Worm (Caenorhabditis elegans) whole organism, dauer: ENCODE data around the gene emc-5.

ENCODE experiments used
- unc-62 ChIP-seq: sonication (generic microtip); optimal IDR thresholded peaks from 2 replicates; lab custom pipeline; 2017; ENCODE audit warnings: missing biosample characterization, missing genetic modification reagents, missing genetic modification characterization

The emc-5 gene

DNA sequence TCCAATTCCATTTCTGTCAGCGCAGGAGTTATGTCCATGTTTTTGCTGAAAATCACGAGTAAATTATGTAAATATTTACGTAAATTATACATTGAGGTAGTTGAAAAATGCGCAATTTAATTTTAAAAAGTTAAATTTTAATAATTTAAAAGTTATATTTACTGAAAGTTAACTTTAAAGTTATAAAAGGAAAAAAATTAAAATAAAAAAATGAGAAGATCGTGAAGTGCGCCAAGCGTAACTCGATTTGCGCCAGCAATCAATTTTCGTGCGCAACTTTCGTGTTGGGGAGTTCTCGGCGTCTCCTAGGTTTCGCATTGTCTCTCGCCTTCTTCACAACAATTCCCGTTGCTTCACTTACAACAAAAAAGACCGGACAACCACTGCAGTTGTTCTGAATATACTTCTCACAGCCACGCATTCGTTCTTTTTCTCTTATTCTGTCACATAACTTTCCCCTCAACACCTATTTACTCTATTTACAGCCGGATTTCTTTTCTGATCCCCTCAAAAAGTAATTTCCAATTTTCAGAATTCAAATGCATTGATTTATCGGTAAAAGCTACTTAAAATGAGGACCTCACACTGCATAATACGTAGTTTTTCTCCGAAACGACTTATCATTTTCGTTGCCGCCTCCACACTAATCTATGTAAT is 22.9 kb upstream of the emc-5 start, which contains the start of the genes metl-1 and W02B12.11:
Gene metl-1, minus strand, starts transcription at position 51 of the 657 bp plus-strand sequence.
Gene W02B12.11, plus strand, starts transcription at position 337 of the 657 bp plus-strand sequence.
- TF ChIP-seq unc-62 (GFP tag; lab: Kevin White, UChicago): no peak

DNA sequence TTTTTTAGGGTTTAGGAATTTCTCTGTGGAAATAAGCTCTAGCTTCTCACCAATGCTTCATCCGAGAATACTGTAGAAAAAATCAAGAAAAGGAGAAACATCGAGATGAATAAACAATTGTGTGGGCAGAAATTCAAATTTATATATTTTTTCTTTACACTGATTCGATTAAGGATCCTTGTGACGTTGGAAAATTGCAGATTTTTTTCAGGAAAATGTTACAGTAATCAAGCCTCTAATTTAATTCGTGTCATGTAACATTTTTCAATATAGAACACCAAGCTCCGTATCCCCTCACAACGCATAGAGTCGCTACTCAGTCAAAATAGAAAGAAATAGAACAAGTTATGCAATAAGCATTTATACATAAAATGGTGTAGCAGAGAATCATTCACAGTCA is 20.2 kb upstream of the emc-5 start, which contains the start of gene W02B12.16:
Gene W02B12.16, minus strand, starts transcription at position 101 of the 400 bp plus-strand sequence.
- TF ChIP-seq unc-62 (GFP tag; lab: Kevin White, UChicago): no peak

DNA sequence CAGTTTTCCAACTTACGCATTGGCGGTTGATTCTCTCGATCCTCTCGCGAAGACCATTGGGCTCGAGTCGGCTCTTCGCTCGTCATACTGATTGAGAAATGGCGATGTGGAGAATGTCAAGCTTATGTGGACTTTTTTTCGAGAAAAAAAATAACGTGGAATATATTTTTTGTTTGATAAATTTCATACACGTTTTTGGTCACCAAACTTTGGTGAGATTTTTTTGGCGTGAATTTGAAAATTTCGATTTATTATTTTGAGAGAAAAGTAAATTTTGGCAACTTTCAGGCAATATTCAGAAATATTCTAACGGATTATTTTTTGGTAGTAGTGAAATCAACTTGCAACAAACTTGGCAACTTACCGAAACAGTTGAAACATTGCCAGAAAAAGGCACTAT is 17.5 kb upstream of the emc-5 start, which contains the start of gene W02B12.12:
Gene W02B12.12, minus strand, starts transcription at position 101 of the 400 bp plus-strand sequence.
- no peak for TF ChIP-seq unc-62 (GFP tag; lab: Kevin White, UChicago)

DNA sequence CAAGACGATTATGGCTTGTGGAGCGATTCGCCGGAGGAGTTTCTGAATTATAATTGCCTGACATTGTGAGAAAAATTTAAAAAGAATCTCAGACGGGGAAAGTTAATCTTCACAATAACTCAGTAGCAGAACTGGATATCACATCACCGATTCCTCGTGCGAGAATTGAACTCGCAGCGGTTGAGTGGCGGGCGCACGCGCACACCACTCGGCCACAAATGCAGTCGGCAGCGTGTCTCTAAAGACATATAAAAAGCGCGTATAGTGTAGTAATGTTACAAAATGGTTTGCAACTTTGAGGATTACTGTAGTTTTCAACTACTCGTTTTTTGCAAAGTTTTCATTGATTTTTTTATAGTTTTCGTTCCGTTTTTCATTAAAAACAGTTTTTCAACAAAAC is 12.0 kb upstream of the emc-5 start:
- no peak for TF ChIP-seq unc-62 (GFP tag; lab: Kevin White, UChicago)

DNA sequence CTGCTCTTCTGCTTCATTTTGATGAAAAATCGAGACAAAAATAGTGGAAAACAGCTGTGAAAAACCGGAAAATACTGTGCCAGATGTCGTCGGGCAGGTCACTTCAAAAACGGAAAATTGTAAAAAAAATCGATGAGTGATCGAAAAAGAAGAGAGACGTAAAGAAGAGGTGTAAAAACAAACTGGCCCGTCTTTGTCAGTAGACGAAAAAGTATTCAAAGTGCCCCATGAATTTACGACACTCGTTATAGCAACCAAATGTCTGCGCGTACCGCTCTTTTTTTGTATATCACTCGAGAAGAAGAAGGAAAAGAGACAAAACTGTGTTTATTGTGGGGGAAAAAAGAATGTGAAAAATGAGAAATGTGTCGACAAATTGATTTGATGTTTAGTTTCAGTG is 11.4 kb upstream of the emc-5 start, which contains the start of gene twk-5:
Gene twk-5, minus strand, starts transcription at position 101 of the 400 bp plus-strand sequence.
- TF ChIP-seq unc-62 (GFP tag; lab: Kevin White, UChicago): no peak

DNA sequence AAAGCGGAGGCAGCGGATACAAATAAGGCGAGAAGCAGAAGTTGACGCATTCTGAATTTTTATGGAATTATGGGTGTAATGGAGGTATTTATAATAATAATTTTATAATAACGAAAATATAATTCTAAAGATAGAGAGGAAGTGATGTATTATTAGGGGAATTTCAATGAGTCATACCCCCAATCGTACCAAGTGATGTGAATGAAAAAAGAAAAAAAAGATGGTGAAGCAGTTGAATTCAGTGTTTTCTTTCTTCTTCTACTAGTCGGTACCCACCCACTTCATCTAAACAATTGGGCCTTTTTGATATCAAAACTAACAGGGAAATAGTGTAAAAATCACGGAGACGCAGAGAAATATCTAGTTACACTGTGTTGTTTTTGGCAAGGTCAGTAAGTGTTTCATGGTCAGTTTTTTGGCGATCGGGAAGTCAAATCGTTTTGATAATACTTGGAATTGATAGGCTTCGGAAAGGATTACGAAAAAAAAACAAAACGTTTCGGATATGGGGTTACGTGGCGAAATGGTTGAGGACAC is 9.8 kb upstream of the emc-5 start, which contains the start of gene ttr-18:
Gene ttr-18, minus strand, starts transcription at position 51 of the 537 bp plus-strand sequence.
- no peak for TF ChIP-seq unc-62 (GFP tag; lab: Kevin White, UChicago)

DNA sequence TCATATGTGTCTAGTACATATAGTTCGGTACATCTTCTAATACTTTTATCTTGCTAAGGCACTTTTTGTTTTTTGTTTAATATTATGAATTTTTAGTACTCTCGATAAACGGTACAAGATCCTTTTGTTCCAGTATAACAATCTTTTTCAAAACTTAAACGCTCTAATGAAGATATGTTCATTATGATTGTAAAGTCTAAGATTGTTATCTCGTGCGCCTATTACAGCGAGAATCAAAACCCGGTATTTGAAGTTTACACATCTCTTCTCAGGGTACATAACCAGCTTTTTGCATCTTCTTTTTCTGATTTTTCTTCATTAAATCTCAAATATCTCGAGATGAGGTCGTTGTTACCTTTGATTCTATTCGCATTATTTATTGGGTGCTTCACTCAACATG is 8.6 kb upstream of the emc-5 start, which contains the start of gene B0334.13:
Gene B0334.13, plus strand, starts transcription at position 301 of the 400 bp plus-strand sequence.
- TF ChIP-seq unc-62 (GFP tag; lab: Kevin White, UChicago): no peak

DNA sequence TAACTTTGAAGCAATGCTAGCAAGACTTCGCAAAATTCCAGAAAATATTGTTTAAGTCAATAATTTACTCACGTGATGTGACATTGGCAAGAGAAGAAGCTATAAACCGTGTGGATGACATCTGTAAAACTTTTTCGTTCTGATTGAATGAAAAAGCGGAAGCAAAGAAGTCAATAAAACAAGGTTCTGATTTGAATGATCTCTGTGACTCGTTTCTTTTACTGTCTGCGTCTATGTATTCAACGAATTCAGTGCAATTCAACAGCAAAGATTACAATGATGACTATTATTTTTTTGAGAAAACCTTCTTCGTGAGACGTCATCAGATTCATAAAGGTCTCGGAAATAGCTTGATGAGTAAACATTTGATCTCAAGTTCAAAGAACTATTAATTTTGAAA is 3.7 kb upstream of the emc-5 start, which contains the start of gene hacl-1:
Gene hacl-1, minus strand, starts transcription at position 121 of the 400 bp plus-strand sequence.
- no peak for TF ChIP-seq unc-62 (GFP tag; lab: Kevin White, UChicago)

DNA sequence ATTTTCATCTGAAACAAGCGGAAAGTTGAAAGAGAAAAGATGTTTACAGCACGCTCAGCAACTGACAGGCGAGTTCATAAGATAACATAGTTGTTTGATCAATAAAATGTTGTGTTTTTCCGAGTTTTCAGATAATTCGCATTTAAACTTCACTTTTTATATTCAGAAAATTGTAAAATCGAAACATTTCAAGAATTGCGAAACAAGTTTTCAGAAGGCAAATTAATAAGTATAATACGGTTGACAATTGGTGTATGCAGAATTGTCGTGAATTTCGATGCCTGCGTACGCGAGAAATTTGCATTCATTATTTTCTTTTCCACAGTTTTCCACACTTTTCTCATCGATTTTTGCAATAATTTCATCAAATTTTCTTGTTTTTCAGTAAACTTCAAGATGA is 1.3 kb upstream of the emc-5 start, which contains the start of the genes ooc-3 and B0334.4:
Gene ooc-3, minus strand, starts transcription at position 15 of the 400 bp plus-strand sequence.
Gene B0334.4, plus strand, starts transcription at position 386 of the 400 bp plus-strand sequence.
- TF ChIP-seq unc-62 (GFP tag; lab: Kevin White, UChicago): no peak

DNA sequence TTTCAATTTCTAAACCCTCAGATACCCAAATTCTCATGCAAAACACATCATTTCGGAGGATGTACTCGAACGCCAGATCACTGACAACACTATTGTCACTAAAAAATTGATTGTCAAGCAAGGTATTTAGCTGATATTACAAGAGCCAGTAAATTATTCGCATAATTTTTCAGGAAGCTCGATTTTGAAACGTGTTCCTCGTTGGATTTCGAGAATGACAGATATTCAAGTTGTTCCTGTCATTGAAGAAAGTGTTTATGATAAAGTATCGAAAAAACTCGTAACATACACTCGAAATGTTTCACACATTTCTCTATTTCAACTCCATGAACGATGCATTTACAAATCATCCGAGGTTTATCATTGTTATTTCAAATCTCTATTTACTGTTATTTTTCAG is 774 bp upstream of the emc-5 start:
- no peak for TF ChIP-seq unc-62 (GFP tag; lab: Kevin White, UChicago)

DNA sequence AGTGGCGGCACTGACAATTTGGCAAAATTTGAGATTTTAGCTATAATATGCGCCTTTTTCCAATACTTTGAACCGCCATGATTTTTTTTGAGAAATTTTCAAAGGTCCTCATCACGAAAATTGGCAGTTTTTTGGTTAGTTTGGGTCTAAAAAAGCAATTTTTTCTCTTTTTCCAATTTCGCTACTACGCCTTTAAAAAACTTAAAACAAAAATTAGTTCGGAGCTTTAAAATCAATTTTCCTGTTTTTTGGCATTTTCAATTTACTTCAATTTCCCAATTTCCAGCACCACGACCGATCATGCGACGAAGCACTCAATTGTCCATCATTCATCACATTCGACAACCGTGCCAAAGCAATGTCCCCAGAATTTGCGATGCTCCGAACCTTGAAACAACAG is 785 bp downstream of the emc-5 start, which contains the start of gene B0334.5:
Gene B0334.5, plus strand, starts transcription at position 301 of the 400 bp plus-strand sequence.
- no peak for TF ChIP-seq unc-62 (GFP tag; lab: Kevin White, UChicago)

DNA sequence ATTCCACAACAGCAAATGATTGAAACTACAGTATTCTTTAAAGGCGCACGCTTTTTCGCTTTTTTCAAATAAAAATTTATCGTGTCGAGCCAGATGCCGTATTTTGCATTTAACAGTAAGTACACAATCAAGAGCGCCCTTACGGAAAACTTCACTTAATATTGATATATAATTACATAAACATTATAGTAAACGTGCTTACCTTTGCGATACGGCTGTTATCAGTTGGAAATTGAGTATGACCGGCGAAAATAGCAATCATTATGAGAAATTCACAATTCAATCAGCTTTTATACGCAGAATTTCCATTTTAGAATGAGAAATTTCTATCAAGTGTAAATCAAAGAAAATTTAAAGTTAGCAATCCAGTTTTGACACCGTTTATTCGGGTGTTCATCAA is 3.6 kb downstream of the emc-5 start, which contains the start of gene B0334.20:
Gene B0334.20, minus strand, starts transcription at position 262 of the 400 bp plus-strand sequence.
- no peak for TF ChIP-seq unc-62 (GFP tag; lab: Kevin White, UChicago)

DNA sequence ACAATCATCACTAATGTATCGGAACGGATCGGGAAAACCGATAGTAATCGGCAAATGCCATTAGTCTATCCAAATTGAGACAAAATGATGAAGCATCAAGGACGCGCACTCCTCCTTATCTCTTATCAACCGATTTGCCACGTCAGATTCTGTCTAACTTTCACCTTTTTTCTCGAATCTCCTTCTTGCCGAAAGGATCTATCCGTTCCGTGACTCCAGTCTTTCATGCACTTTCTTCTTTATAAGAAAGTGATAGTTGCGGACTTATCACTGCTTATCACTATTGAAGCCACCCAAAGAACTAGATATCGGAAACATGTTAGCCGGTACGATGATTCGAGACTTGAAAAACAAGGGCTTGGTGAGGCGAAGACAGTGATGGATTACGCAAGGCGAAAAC is 5.4 kb downstream of the emc-5 start:
- no peak for TF ChIP-seq unc-62 (GFP tag; lab: Kevin White, UChicago)

DNA sequence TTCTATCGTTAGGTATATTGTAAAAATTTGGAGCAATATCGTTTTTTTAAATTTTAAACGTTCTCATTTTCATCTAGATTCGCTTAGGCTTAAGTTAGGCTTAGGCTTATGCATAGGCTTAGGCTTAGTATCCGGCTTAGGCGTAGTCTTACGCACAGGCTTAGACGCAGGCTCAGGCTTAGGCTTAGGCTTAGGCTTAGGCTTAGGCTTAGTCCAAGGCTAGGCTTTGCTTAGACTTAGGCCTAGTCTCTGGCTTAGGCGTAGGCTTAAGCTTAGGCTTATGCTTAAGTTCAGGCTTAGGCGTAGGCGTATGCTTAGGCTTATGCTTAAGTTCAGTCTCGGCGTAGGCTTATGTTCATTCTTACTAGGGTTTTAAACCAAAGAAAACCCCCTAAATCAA is 7.2 kb downstream of the emc-5 start:
- no peak for TF ChIP-seq unc-62 (GFP tag; lab: Kevin White, UChicago)

DNA sequence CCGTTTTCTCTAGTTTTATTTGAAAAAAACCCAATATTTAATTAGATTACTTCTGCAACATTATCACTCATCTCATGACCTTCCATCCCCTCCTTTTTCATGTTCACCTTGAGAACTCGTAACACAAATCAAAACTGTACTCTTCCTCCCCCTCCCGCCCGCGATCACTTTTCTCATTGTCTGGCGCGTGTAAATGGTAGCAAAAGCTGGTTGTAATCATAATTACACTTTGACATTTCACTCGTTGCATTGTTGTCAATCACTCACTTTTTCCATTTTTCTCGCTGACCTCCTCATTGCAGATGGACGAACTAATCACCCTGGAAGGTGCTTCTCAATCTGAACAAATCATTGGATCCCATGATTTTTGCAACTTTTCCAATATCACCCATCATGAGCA is 13.8 kb downstream of the emc-5 start, which contains the start of gene npr-41:
Gene npr-41, plus strand, starts transcription at position 301 of the 400 bp plus-strand sequence.
- TF ChIP-seq unc-62 (GFP tag; lab: Kevin White, UChicago): no peak

DNA sequence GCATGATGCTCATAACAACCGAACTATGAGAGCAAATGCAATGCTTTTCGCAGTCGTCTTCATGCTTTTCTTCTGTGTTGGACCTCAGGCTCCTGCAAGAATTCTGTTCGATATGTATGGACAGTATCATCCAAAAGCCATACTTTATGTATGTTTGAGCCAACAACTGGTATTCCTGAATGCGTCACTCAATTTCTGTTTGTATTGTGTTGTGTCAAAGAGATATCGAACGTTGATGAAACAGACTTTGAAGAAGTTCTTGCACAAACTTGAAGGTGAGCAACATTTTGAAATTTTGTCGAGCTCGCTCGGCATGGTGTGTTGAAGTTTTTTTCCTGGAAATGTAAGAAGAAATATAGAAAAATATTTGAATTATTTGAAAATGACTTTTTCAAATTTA is 16.3 kb downstream of the emc-5 start:
- no peak for TF ChIP-seq unc-62 (GFP tag; lab: Kevin White, UChicago)
